Worm (Caenorhabditis elegans): Measurements from ENCODE around the gene frm-2.

The frm-2 gene

DNA sequence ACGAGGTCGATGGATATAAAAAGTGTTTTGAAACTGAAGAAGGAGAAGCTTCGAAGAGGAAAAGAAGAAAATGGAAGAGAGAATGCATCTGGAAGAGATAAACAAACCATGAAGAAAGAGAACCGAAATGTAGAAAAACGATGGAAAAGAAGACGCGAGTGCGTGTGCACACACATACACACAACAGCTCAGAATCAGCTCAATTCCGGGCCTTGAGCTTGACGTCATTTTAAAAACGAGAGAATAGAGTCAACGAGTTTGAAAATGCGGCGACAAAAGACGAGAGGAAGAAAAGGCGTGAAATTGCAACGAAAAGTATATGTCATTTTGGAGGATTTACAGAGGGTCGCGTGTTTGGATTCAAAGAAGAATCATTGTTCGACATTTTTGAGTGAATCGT is 17.7 kb upstream of the frm-2 start:
- TF ChIP-seq lin-13 (GFP tag; optimal IDR thresholded peaks at IDR 0.05) (no peak), mdl-1 (tag; optimal IDR thresholded peaks at IDR 0.05) (peak in 1 of 2 experiments; percentile 19), mab-5 (tag; optimal IDR thresholded peaks at IDR 0.05) (peak; percentile 36), ztf-11 (tag; optimal IDR thresholded peaks at IDR 0.05) (no peak), C34F6.9 (tag; optimal IDR thresholded peaks at IDR 0.05) (peak; percentile 62), crh-2 (tag; optimal IDR thresholded peaks at IDR 0.05) (peak; percentile 8), lsy-2 (tag; optimal IDR thresholded peaks at IDR 0.05) (peak in 1 of 2 experiments; percentile 45), sem-4 (tag; optimal IDR thresholded peaks at IDR 0.05) (peak; percentile 52), nhr-129 (tag; optimal IDR thresholded peaks at IDR 0.05) (peak; percentile 65), unc-55 (GFP tag; optimal IDR thresholded peaks at IDR 0.05) (peak; percentile 77), fos-1 (tag; optimal IDR thresholded peaks at IDR 0.05) (no peak), lin-11 (tag; optimal IDR thresholded peaks at IDR 0.05) (peak; percentile 1)

DNA sequence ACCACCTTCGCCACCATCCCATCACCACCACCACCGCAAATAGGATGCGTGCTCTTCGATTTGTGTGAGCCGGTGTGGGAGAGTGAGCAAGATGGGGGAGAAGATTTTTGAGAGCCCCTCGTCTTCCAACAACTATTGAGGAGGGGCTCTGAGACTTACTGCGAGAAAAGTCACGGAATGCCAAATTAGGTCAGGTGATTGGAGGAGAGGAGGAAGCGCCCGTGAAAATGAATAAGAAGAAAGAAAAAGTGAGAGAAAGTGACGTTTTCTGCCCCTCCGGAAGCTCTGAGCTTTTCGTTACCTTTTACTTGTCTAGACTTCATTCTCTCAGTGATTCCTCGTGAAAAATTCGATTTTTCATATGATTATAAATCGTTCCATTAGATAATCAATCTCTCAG is 16.7 kb upstream of the frm-2 start:
- no peak for TF ChIP-seq ama-1 (optimal IDR thresholded peaks at IDR 0.05)
- TF ChIP-seq fos-1 (tag; optimal IDR thresholded peaks at IDR 0.05) = no peak
- TF ChIP-seq nhr-25 (tag; optimal IDR thresholded peaks at IDR 0.05) = no peak
- TF ChIP-seq lin-11 (tag; optimal IDR thresholded peaks at IDR 0.05) = no peak
- TF ChIP-seq F13H6.1 (tag; optimal IDR thresholded peaks at IDR 0.05) = no peak
- no peak for TF ChIP-seq ZK546.5 (tag; optimal IDR thresholded peaks at IDR 0.05)
- no peak for TF ChIP-seq nhr-12 (tag; optimal IDR thresholded peaks at IDR 0.05)
- TF ChIP-seq mdl-1 (tag; optimal IDR thresholded peaks at IDR 0.05) = no peak
- no peak for TF ChIP-seq blmp-1 (tag; optimal IDR thresholded peaks at IDR 0.05; ENCODE audit: insufficient read depth)
- no peak for TF ChIP-seq aly-2 (tag; optimal IDR thresholded peaks at IDR 0.05)
- no peak for TF ChIP-seq nhr-10 (tag; optimal IDR thresholded peaks at IDR 0.05)
- TF ChIP-seq nhr-23 (tag; optimal IDR thresholded peaks at IDR 0.05) = no peak
- TF ChIP-seq ztf-4 (tag; optimal IDR thresholded peaks at IDR 0.05) = no peak
- TF ChIP-seq zag-1 (tag; optimal IDR thresholded peaks at IDR 0.05) = no peak
- TF ChIP-seq nhr-11 (tag; optimal IDR thresholded peaks at IDR 0.05) = no peak
- no peak for TF ChIP-seq gmeb-1 (tag; optimal IDR thresholded peaks at IDR 0.05)
- no peak for TF ChIP-seq elt-1 (tag; optimal IDR thresholded peaks at IDR 0.05)

DNA sequence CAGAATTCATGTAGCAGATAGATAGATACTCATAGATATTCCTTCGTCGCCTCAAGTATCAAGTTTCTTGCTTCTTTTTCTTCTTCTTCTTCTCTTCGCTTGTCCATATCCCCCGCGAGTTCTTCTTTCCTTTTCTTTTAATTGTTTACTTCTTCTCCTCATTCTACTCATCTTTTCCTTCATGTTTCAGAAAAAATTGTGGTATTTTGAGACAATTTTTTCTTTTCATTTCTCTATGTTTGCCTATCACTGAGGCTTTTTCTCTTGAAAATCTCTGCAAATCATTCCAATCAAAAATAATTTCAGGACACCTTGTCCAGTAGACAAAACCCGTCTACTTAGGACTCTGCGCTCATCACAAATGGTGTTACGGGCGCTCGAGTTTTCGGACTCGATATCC is 11.0 kb upstream of the frm-2 start, which contains the start of gene T04C9.1:
Gene T04C9.1 (plus strand): TSS at position 301 of the 400 bp plus-strand sequence.
- TF ChIP-seq unc-55 (GFP tag; optimal IDR thresholded peaks at IDR 0.05) (peak; percentile 0), lin-39 (tag; optimal IDR thresholded peaks at IDR 0.05) (no peak)

DNA sequence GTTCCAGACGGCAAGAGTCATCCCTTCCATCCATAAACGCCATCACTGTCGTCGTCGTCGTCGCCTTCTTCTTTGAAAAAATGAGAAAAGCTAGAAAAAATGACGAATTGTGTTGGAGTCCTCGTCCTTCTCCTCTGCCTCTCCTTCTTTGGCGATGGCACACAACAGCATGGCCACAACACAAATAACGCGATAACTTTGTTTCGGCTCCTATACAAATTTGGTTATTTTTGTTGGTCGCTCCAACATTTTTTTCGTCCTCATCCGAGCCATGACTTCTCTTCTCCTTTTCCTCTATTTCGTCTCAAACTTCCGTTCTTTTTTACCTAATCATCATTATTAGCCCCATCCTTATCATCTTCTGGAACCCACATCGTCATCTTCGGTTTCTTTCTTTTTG is 10.1 kb upstream of the frm-2 start:
- TF ChIP-seq lsy-2 (tag; optimal IDR thresholded peaks at IDR 0.05) = peak in 1 of 2 experiments; percentile 12
- peak; percentile 13 for TF ChIP-seq sma-9 (GFP tag; optimal IDR thresholded peaks at IDR 0.05)
- no peak for TF ChIP-seq sma-9 (tag; optimal IDR thresholded peaks at IDR 0.05)
- TF ChIP-seq ZK546.5 (tag; optimal IDR thresholded peaks at IDR 0.05) = no peak
- TF ChIP-seq unc-55 (GFP tag; optimal IDR thresholded peaks at IDR 0.05) = peak; percentile 2

DNA sequence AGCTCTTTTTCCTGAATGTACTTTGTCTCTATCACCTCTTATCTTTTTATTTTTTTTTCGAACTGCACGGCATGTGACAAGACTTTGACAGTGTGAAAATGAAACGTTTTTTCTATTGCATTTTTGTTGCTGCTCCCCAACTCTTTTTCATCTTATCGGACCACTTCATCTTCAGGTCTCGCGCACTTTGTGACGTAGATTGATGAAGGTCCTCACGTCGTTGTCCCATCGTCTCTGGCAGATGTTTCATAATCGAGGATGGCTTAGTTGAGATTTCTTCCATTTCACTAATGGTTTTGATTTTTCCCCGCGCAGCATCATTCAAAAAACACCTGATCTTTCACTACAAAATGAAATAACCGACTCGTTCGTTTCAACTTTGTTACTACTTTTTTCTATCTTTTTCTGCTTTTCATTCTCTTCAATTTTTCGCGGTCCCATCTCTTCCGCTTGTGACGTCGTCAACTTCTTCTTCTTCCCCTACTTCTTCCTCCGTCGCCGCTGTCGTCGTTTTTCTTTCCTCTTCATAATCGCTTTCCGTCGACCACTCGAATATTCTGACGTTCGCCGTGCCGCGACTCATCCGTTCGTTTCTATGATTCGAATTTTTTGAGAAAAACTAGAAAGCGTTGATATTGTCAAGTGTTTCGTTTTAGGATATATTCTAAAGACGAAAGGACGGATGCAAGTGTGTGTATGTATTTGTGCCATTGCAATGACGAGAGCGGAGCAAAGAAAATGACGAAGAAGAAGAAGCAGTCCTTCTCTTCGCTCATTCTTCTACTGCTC is 9.4 kb upstream of the frm-2 start, which contains the start of gene T04C9.2:
Gene T04C9.2 (plus strand): TSS at position 739 of the 789 bp plus-strand sequence.
- TF ChIP-seq zag-1 (tag; optimal IDR thresholded peaks at IDR 0.05) = peak; percentile 22
- TF ChIP-seq unc-55 (GFP tag; optimal IDR thresholded peaks at IDR 0.05) = peak; percentile 22
- TF ChIP-seq Y55F3AM.14 (GFP tag; optimal IDR thresholded peaks at IDR 0.05) = peak; percentile 13
- no peak for TF ChIP-seq ZK546.5 (tag; optimal IDR thresholded peaks at IDR 0.05)
- TF ChIP-seq mab-5 (tag; optimal IDR thresholded peaks at IDR 0.05) = peak; percentile 86
- TF ChIP-seq ztf-4 (tag; optimal IDR thresholded peaks at IDR 0.05) = no peak
- peak; percentile 6 for TF ChIP-seq nhr-129 (tag; optimal IDR thresholded peaks at IDR 0.05)
- no peak for TF ChIP-seq R02D3.7 (tag; optimal IDR thresholded peaks at IDR 0.05)

DNA sequence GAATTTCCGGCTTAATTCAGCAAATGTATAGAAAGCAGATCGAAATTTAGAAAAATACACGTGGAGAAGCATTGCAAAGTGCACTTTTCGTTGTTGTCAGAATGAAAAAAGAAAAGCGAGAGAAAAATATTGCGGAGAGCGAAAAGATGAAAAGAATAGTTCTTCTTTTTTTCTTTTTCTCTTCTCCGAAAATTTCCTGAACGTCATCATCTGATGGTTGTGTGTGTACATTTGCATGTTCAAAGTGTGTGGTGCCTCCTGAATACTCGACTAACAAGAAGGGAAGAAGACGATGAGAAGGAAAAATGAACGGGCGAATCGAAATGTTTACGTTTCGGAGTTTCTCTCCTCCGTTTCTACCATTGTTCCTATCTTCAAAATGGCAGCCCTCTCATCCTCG is 8.2 kb upstream of the frm-2 start:
- no peak for TF ChIP-seq nhr-6 (tag; optimal IDR thresholded peaks at IDR 0.05)
- TF ChIP-seq nhr-12 (tag; optimal IDR thresholded peaks at IDR 0.05) = no peak
- TF ChIP-seq nhr-129 (tag; optimal IDR thresholded peaks at IDR 0.05) = peak; percentile 9
- peak; percentile 73 for TF ChIP-seq unc-55 (GFP tag; optimal IDR thresholded peaks at IDR 0.05)
- TF ChIP-seq unc-39 (tag; optimal IDR thresholded peaks at IDR 0.05) = no peak
- TF ChIP-seq nhr-21 (tag; optimal IDR thresholded peaks at IDR 0.05) = no peak
- TF ChIP-seq sem-4 (tag; optimal IDR thresholded peaks at IDR 0.05) = no peak
- no peak for TF ChIP-seq Y55F3AM.14 (GFP tag; optimal IDR thresholded peaks at IDR 0.05)
- no peak for TF ChIP-seq gmeb-1 (tag; optimal IDR thresholded peaks at IDR 0.05)
- TF ChIP-seq C34F6.9 (tag; optimal IDR thresholded peaks at IDR 0.05) = peak; percentile 52

All from whole organism, L2 larva.